Fruit fly (Drosophila melanogaster) whole organism, embryonic: ENCODE data around the gene CG16734.

Experiments
- BEAF-32 ChIP-seq: fragments of 200-800 bp; sonication (Bioruptor generic); optimal IDR thresholded peaks from 3 replicates; lab custom pipeline; 2017; ENCODE audit warnings: missing biosample characterization, missing genetic modification characterization, mild to moderate bottlenecking, moderate library complexity, missing genetic modification reagents
- Bgb ChIP-seq: fragments of 200-800 bp; sonication (Bioruptor generic); IDR thresholded peaks from 2 replicates; pipeline ENCODE4 v1.3.6; 2022; ENCODE audit warnings: missing biosample characterization, missing genetic modification characterization; ENCODE audit not compliant: partially characterized antibody
- CG10366 ChIP-seq: fragments of 200-800 bp; sonication (Bioruptor generic); IDR thresholded peaks from 2 replicates; pipeline ENCODE4 v1.3.6; 2022; ENCODE audit warnings: missing biosample characterization, missing genetic modification characterization
- CG10979 ChIP-seq: fragments of 200-800 bp; sonication (Bioruptor generic); optimal IDR thresholded peaks from 2 replicates; lab custom pipeline; 2018; ENCODE audit warnings: missing biosample characterization, mild to moderate bottlenecking, missing genetic modification characterization, moderate library complexity
- CG11398 ChIP-seq: fragments of 200-800 bp; sonication (Bioruptor generic); optimal IDR thresholded peaks from 2 replicates; lab custom pipeline; 2016; ENCODE audit warnings: missing biosample characterization, missing genetic modification characterization
- CG11696 ChIP-seq: fragments of 200-800 bp; sonication (Bioruptor generic); IDR thresholded peaks from 2 replicates; pipeline ENCODE4 v1.3.6; 2022; ENCODE audit warnings: missing biosample characterization, missing genetic modification characterization
- CG11723 ChIP-seq: fragments of 200-800 bp; sonication (Bioruptor generic); optimal IDR thresholded peaks from 2 replicates; lab custom pipeline; 2017; ENCODE audit warnings: missing biosample characterization, mild to moderate bottlenecking, missing genetic modification characterization
- CG12769 ChIP-seq: fragments of 200-800 bp; sonication (Bioruptor generic); optimal IDR thresholded peaks from 2 replicates; lab custom pipeline; 2019; ENCODE audit warnings: missing biosample characterization, mild to moderate bottlenecking, missing genetic modification characterization, moderate library complexity
- CG13775 ChIP-seq: fragments of 200-800 bp; sonication (Bioruptor generic); optimal IDR thresholded peaks from 3 replicates; lab custom pipeline; 2017; ENCODE audit warnings: missing biosample characterization, mild to moderate bottlenecking, missing genetic modification characterization
- CG15479 ChIP-seq: fragments of 200-800 bp; sonication (Bioruptor generic); optimal IDR thresholded peaks from 3 replicates; lab custom pipeline; 2019; ENCODE audit warnings: missing biosample characterization, mild to moderate bottlenecking, missing genetic modification characterization, moderate library complexity
- CG15696 ChIP-seq: fragments of 200-800 bp; sonication (Bioruptor generic); optimal IDR thresholded peaks from 2 replicates; lab custom pipeline; 2019; ENCODE audit warnings: missing biosample characterization, mild to moderate bottlenecking, missing genetic modification characterization, moderate library complexity
- CG1603 ChIP-seq: fragments of 200-800 bp; sonication (Bioruptor generic); optimal IDR thresholded peaks from 2 replicates; lab custom pipeline; 2019; ENCODE audit warnings: missing biosample characterization, mild to moderate bottlenecking, missing genetic modification characterization, moderate library complexity
- CG16813 ChIP-seq: fragments of 200-800 bp; sonication (Bioruptor generic); IDR thresholded peaks from 3 replicates; pipeline ENCODE4 v1.3.6; 2022; ENCODE audit warnings: missing biosample characterization, missing genetic modification characterization; ENCODE audit not compliant: partially characterized antibody
- CG2678 ChIP-seq: fragments of 200-800 bp; sonication (Bioruptor generic); optimal IDR thresholded peaks from 3 replicates; lab custom pipeline; 2019; ENCODE audit warnings: missing biosample characterization, mild to moderate bottlenecking, missing genetic modification characterization, moderate library complexity
- CG2712 ChIP-seq: fragments of 200-800 bp; optimal IDR thresholded peaks from 3 replicates; lab custom pipeline; 2019; ENCODE audit warnings: missing biosample characterization, mild to moderate bottlenecking, missing genetic modification characterization, moderate library complexity
- CG4360 ChIP-seq: fragments of 200-800 bp; sonication (Bioruptor generic); IDR thresholded peaks from 2 replicates; pipeline ENCODE4 v1.3.6; 2022; ENCODE audit warnings: missing biosample characterization, missing genetic modification characterization
- CG43689 ChIP-seq: fragments of 200-800 bp; sonication (Bioruptor generic); IDR thresholded peaks from 2 replicates; pipeline ENCODE4 v1.3.6; 2022; ENCODE audit warnings: missing biosample characterization, missing genetic modification characterization
- CG4617 ChIP-seq: fragments of 200-800 bp; sonication (Bioruptor generic); optimal IDR thresholded peaks from 3 replicates; lab custom pipeline; 2016; ENCODE audit warnings: missing biosample characterization, missing genetic modification characterization, borderline replicate concordance
- CG5953 ChIP-seq: fragments of 200-800 bp; sonication (Bioruptor generic); IDR thresholded peaks from 2 replicates; pipeline ENCODE4 v1.3.6; 2022; ENCODE audit warnings: missing biosample characterization, missing genetic modification characterization
- CG6765 ChIP-seq: fragments of 200-800 bp; sonication (Bioruptor generic); optimal IDR thresholded peaks from 3 replicates; lab custom pipeline; 2017; ENCODE audit warnings: missing biosample characterization, mild to moderate bottlenecking, missing genetic modification characterization
- CG7928 ChIP-seq: fragments of 200-800 bp; sonication (Bioruptor generic); optimal IDR thresholded peaks from 2 replicates; lab custom pipeline; 2017; ENCODE audit warnings: missing biosample characterization, mild to moderate bottlenecking, missing genetic modification characterization
- CG7987 ChIP-seq: fragments of 200-800 bp; sonication (Bioruptor generic); optimal IDR thresholded peaks from 2 replicates; lab custom pipeline; 2018; ENCODE audit warnings: missing biosample characterization, mild to moderate bottlenecking, missing genetic modification characterization, moderate library complexity
- CG8290 ChIP-seq, 3 experiments: fragments of 200-800 bp; sonication (Bioruptor generic); optimal IDR thresholded peaks; 2 replicates each; lab custom pipeline; 2016 to 2019; ENCODE audit warnings: missing biosample characterization in 3 of 3, missing genetic modification characterization in 3 of 3, mild to moderate bottlenecking in 2 of 3, moderate library complexity in 1 of 3
- CG9797 ChIP-seq: fragments of 200-800 bp; sonication (Bioruptor generic); optimal IDR thresholded peaks from 3 replicates; lab custom pipeline; 2018; ENCODE audit warnings: missing biosample characterization, mild to moderate bottlenecking, missing genetic modification characterization
- CG9817 ChIP-seq: fragments of 200-800 bp; sonication (Bioruptor generic); optimal IDR thresholded peaks from 2 replicates; lab custom pipeline; 2018; ENCODE audit warnings: missing biosample characterization, mild to moderate bottlenecking, missing genetic modification characterization, moderate library complexity
- CG9932 ChIP-seq: fragments of 200-800 bp; sonication (Bioruptor generic); IDR thresholded peaks from 2 replicates; pipeline ENCODE4 v1.3.6; 2022; ENCODE audit warnings: missing biosample characterization, missing genetic modification characterization
- Dbx ChIP-seq: fragments of 200-800 bp; sonication (Bioruptor generic); IDR thresholded peaks from 3 replicates; pipeline ENCODE4 v1.3.6; 2022; ENCODE audit warnings: missing biosample characterization, missing genetic modification characterization
- Dip2 ChIP-seq: fragments of 200-800 bp; sonication (Bioruptor generic); IDR thresholded peaks from 2 replicates; pipeline ENCODE4 v1.3.6; 2022; ENCODE audit warnings: missing biosample characterization, missing genetic modification characterization
- HLH4C ChIP-seq: fragments of 200-800 bp; sonication (Bioruptor generic); IDR thresholded peaks from 3 replicates; pipeline ENCODE4 v1.3.6; 2022; ENCODE audit warnings: missing biosample characterization, missing genetic modification characterization; ENCODE audit not compliant: partially characterized antibody
- Hand ChIP-seq: fragments of 200-800 bp; sonication (Bioruptor generic); optimal IDR thresholded peaks from 2 replicates; lab custom pipeline; 2017; ENCODE audit warnings: mild to moderate bottlenecking, missing biosample characterization, missing genetic modification reagents, missing genetic modification characterization
- Hr39 ChIP-seq: fragments of >200 bp; optimal IDR thresholded peaks from 2 replicates; lab custom pipeline; 2017
- Med ChIP-seq: fragments of 200-800 bp; sonication (Bioruptor generic); peaks from one replicate; lab custom pipeline; 2016; ENCODE audit warnings: missing biosample characterization, missing genetic modification characterization, mild to moderate bottlenecking, inconsistent platforms, moderate library complexity
- Nf-YA ChIP-seq: fragments of 200-800 bp; sonication (Bioruptor generic); IDR thresholded peaks from 2 replicates; pipeline ENCODE4 v1.3.6; 2022; ENCODE audit warnings: missing biosample characterization, missing genetic modification characterization
- Nf-YB ChIP-seq: fragments of 200-800 bp; sonication (Bioruptor generic); optimal IDR thresholded peaks from 3 replicates; lab custom pipeline; 2019; ENCODE audit warnings: missing biosample characterization, mild to moderate bottlenecking, missing genetic modification characterization, moderate library complexity
- Sin3A ChIP-seq: fragments of >200 bp; optimal IDR thresholded peaks from 2 replicates; lab custom pipeline; 2018
- Taf1 ChIP-seq: fragments of 200-800 bp; sonication (Bioruptor generic); IDR thresholded peaks from 2 replicates; pipeline ENCODE4 v1.3.6; 2022; ENCODE audit warnings: missing biosample characterization, missing genetic modification characterization
- YL-1 ChIP-seq: fragments of 200-800 bp; sonication (Bioruptor generic); optimal IDR thresholded peaks from 3 replicates; lab custom pipeline; 2017; ENCODE audit warnings: missing biosample characterization, mild to moderate bottlenecking, missing genetic modification characterization
- ash1 ChIP-seq: fragments of 200-800 bp; sonication (Bioruptor generic); optimal IDR thresholded peaks from 2 replicates; lab custom pipeline; 2018; ENCODE audit warnings: missing biosample characterization, mild to moderate bottlenecking, missing genetic modification characterization
- caup ChIP-seq: fragments of 200-800 bp; sonication (Bioruptor generic); optimal IDR thresholded peaks from 3 replicates; lab custom pipeline; 2017; ENCODE audit warnings: missing biosample characterization, mild to moderate bottlenecking, missing genetic modification characterization, moderate library complexity; ENCODE audit not compliant: severe bottlenecking
- da ChIP-seq: fragments of 200-800 bp; sonication (Bioruptor generic); optimal IDR thresholded peaks from 2 replicates; lab custom pipeline; 2016; ENCODE audit warnings: missing biosample characterization, missing genetic modification characterization
- dmrt11E ChIP-seq: fragments of 200-800 bp; sonication (Bioruptor generic); optimal IDR thresholded peaks from 3 replicates; lab custom pipeline; 2018; ENCODE audit warnings: missing biosample characterization, mild to moderate bottlenecking, missing genetic modification characterization, moderate library complexity
- dysf ChIP-seq: fragments of 200-800 bp; sonication (Bioruptor generic); IDR thresholded peaks from 3 replicates; pipeline ENCODE4 v1.3.6; 2022; ENCODE audit warnings: missing biosample characterization, missing genetic modification characterization
- ems ChIP-seq: fragments of 200-800 bp; sonication (Bioruptor generic); optimal IDR thresholded peaks from 3 replicates; lab custom pipeline; 2016; ENCODE audit warnings: missing biosample characterization, missing genetic modification characterization
- fd3F ChIP-seq: fragments of 200-800 bp; sonication (Bioruptor generic); optimal IDR thresholded peaks from 2 replicates; lab custom pipeline; 2018; ENCODE audit warnings: missing biosample characterization, mild to moderate bottlenecking, missing genetic modification characterization, moderate library complexity
- gcm ChIP-seq: fragments of 200-800 bp; sonication (Bioruptor generic); optimal IDR thresholded peaks from 2 replicates; lab custom pipeline; 2019; ENCODE audit warnings: missing biosample characterization, mild to moderate bottlenecking, missing genetic modification characterization, moderate library complexity
- jing ChIP-seq: fragments of 200-800 bp; sonication (Bioruptor generic); optimal IDR thresholded peaks from 2 replicates; lab custom pipeline; 2018; ENCODE audit warnings: missing biosample characterization, mild to moderate bottlenecking, missing genetic modification characterization
- mirr ChIP-seq: fragments of 200-800 bp; sonication (Bioruptor generic); optimal IDR thresholded peaks from 3 replicates; lab custom pipeline; 2018; ENCODE audit warnings: missing biosample characterization, mild to moderate bottlenecking, missing genetic modification characterization
- sisA ChIP-seq: fragments of 200-800 bp; sonication (Bioruptor generic); IDR thresholded peaks from 2 replicates; pipeline ENCODE4 v1.3.6; 2022; ENCODE audit warnings: missing biosample characterization, missing genetic modification characterization
- vfl ChIP-seq: fragments of 200-800 bp; sonication (Bioruptor generic); optimal IDR thresholded peaks from 2 replicates; lab custom pipeline; 2016; ENCODE audit warnings: missing biosample characterization, missing genetic modification characterization

The CG16734 gene

DNA sequence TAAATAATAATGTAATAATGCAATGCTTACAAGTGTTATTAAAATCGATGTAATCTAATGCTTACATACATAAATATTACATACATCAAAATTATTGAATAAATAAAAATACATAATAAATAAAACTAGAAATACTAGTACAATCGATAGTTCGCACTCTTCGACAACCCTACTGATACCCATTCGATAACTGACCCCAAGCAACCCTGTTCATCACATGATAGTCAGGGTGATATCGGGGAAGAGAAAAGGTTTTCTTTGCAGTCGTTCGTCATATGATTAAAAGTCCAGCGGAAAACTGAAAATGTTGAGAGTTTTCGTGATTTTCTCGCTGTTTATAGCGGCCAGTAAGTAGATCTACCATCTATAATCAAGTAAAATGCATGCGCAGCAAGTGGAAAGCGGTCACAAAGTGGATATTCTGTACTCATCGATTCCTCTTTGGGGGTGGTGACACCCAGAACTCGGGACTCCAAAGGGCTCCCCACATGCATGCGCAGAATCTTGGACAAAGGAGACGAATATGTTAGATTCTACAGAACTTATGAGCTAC, 5.6 kb downstream of the CG16734 start, which contains the start of gene ATP6AP2 (continued):
- TF ChIP-seq da (GFP tag; lab: Kevin White, UChicago) (no peak), CG11696 (no peak), Bgb (GFP tag; lab: Robert Waterston, UW) (peak; percentile 86), Hand (GFP tag; lab: Kevin White, UChicago) (no peak), CG6765 (peak; percentile 60), Med (GFP tag; lab: Kevin White, UChicago) (peak; percentile 89), sisA (GFP tag; lab: Robert Waterston, UW) (no peak), Dbx (GFP tag; lab: Robert Waterston, UW) (peak; percentile 77), Nf-YB (no peak), CG9932 (peak; percentile 84), caup (GFP tag; lab: Kevin White, UChicago) (peak; percentile 56), Taf1 (GFP tag; lab: Robert Waterston, UW) (no peak), CG15479 (GFP tag; lab: Kevin White, UChicago) (no peak), CG15696 (tag; lab: Kevin White, UChicago) (peak; percentile 44), CG2678 (no peak), dysf (GFP tag; lab: Robert Waterston, UW) (peak; percentile 64; the same call in 2 of the 3 replicates), CG11723 (GFP tag; lab: Kevin White, UChicago) (no peak), CG13775 (GFP tag; lab: Kevin White, UChicago) (peak; percentile 29), CG4617 (GFP tag; lab: Kevin White, UChicago) (peak; percentile 68), vfl (GFP tag; lab: Kevin White, UChicago) (no peak), dmrt11E (peak; percentile 29), BEAF-32 (GFP tag; lab: Kevin White, UChicago) (peak; percentile 83), CG43689 (GFP tag; lab: Robert Waterston, UW) (no peak), fd3F (peak; percentile 32), ems (no peak), CG16813 (peak; percentile 85), gcm (GFP tag; lab: Kevin White, UChicago) (peak; percentile 13), Sin3A (lab: Kevin White, UChicago) (no peak), CG2712 (tag; lab: Kevin White, UChicago) (peak; percentile 79), CG7987 (peak; percentile 76), YL-1 (peak; percentile 96), HLH4C (GFP tag; lab: Robert Waterston, UW) (peak; percentile 79), CG9817 (tag; lab: Kevin White, UChicago) (peak; percentile 49), CG8290 (GFP tag; optimal IDR thresholded peaks at IDR 0.05; lab: Kevin White, UChicago) (peak; percentile 71), CG8290 (tag; optimal IDR thresholded peaks at IDR 0.05; lab: Kevin White, UChicago) (peak in 1 of 2 experiments; percentile 45), CG5953 (0 out of 2 replicates have a peak, but pooled peaks have one; percentile 28), Nf-YA (GFP tag; lab: Robert Waterston, UW) (peak; percentile 53; the same call in 1 of the 2 replicates), CG4360 (no peak), CG1603 (peak; percentile 49), mirr (peak; percentile 25), CG9797 (GFP tag; lab: Kevin White, UChicago) (peak; percentile 24), jing (GFP tag; lab: Kevin White, UChicago) (no peak), CG7928 (GFP tag; lab: Kevin White, UChicago) (no peak), CG12769 (tag; lab: Kevin White, UChicago) (no peak), CG10366 (GFP tag; lab: Robert Waterston, UW) (peak; percentile 35; the same call in 1 of the 2 replicates), CG10979 (peak; percentile 38), Dip2 (GFP tag; lab: Robert Waterston, UW) (no peak), Hr39 (lab: Kevin White, UChicago) (no peak), CG11398 (GFP tag; lab: Kevin White, UChicago) (no peak), ash1 (GFP tag; lab: Kevin White, UChicago) (no peak)
